Worm (Caenorhabditis elegans): Measurements from ENCODE around the gene T25B2.3.

- TF ChIP-seq pes-1 (GFP tag; IDR thresholded peaks at IDR 0.05) (no peak), ama-1 (optimal IDR thresholded peaks at IDR 0.05) (no peak)
Observed at ce11 chrX:6208463-6208862, 32.5 kb downstream of the T25B2.3 start, which contains the start of gene C14F11.7.
